Fruit fly (Drosophila melanogaster): ENCODE measurements around the gene CG14115.
A peak's percentile ranks its signal among the peaks of the same experiment; 100 is the strongest.

CG14115 gene

DNA sequence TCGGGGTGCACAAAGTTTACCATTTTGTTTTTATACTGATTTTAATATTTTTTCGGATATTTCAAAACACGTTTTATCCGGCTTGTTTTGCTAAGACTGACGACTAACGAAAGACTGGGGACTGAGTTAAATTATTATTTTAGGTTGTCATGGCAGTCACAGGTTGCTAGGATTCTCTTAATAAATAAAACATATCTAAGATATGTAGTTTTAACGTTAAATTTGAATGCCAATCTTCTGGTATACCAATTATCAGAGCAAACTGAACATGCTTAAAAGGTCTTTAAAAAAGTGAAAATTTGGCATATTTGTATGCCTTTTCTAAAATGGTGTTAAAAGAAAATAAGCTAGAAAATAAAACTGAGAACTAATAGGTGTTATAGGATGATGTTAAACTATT, 34.9 kb downstream of the CG14115 start, which contains the start of gene Zmynd10:
Gene Zmynd10 (minus strand): TSS at position 101 of the 400 bp plus-strand sequence.
- TF ChIP-seq sens (GFP tag) (no peak), CG42726 (GFP tag; IDR thresholded peaks at IDR 0.05; ENCODE audit: partially characterized antibody) (no peak), CG1024 (GFP tag; IDR thresholded peaks at IDR 0.05) (no peak), CG13894 (tag; optimal IDR thresholded peaks at IDR 0.05) (no peak), TFAM (GFP tag; optimal IDR thresholded peaks at IDR 0.05) (no peak), prd (optimal IDR thresholded peaks at IDR 0.05) (no peak), prd (GFP tag; IDR thresholded peaks at IDR 0.05) (no peak), CG6175 (GFP tag; IDR thresholded peaks at IDR 0.05) (no peak), Hmx (GFP tag; optimal IDR thresholded peaks at IDR 0.05) (no peak), CG13296 (GFP tag; optimal IDR thresholded peaks at IDR 0.05) (no peak), ewg (GFP tag; optimal IDR thresholded peaks at IDR 0.05) (no peak), Trl (optimal IDR thresholded peaks at IDR 0.05) (no peak), Trl (GFP tag; optimal IDR thresholded peaks at IDR 0.05) (no peak), Atf6 (GFP tag; IDR thresholded peaks at IDR 0.05) (no peak), ab (GFP tag; optimal IDR thresholded peaks at IDR 0.05) (no peak), fd96Cb (tag; optimal IDR thresholded peaks at IDR 0.05) (no peak), CG13775 (GFP tag; optimal IDR thresholded peaks at IDR 0.05) (no peak), lov (optimal IDR thresholded peaks at IDR 0.05) (no peak), lov (GFP tag; IDR thresholded peaks at IDR 0.05) (no peak), CG3726 (GFP tag; IDR thresholded peaks at IDR 0.05) (no peak), CG9215 (GFP tag; IDR thresholded peaks at IDR 0.05) (no peak), HLH3B (GFP tag; IDR thresholded peaks at IDR 0.05) (no peak), bsh (GFP tag; optimal IDR thresholded peaks at IDR 0.05) (no peak)

- TF ChIP-seq gem (tag; optimal IDR thresholded peaks at IDR 0.05) = peak; percentile 62
- TF ChIP-seq ro (GFP tag; IDR thresholded peaks at IDR 0.05) = no peak
- peak; percentile 79 for TF ChIP-seq ase (GFP tag; IDR thresholded peaks at IDR 0.05)
- TF ChIP-seq CG12391 (tag; optimal IDR thresholded peaks at IDR 0.05) = peak; percentile 73
- TF ChIP-seq vfl (GFP tag; optimal IDR thresholded peaks at IDR 0.05) = peak; percentile 71
- TF ChIP-seq CG4360 (GFP tag; IDR thresholded peaks at IDR 0.05) = no peak
- peak; percentile 49 for TF ChIP-seq CG12942 (GFP tag; optimal IDR thresholded peaks at IDR 0.05)
- peak; percentile 82 for TF ChIP-seq CG17912 (GFP tag; optimal IDR thresholded peaks at IDR 0.05)
- peak; percentile 55 for TF ChIP-seq tgo (GFP tag; IDR thresholded peaks at IDR 0.05)
- TF ChIP-seq trem (tag; optimal IDR thresholded peaks at IDR 0.05) = peak; percentile 63
- peak; percentile 11 for TF ChIP-seq CG16815 (GFP tag; optimal IDR thresholded peaks at IDR 0.05)
- TF ChIP-seq CG34224 (GFP tag; IDR thresholded peaks at IDR 0.05; ENCODE audit: partially characterized antibody) = peak; percentile 62
- peak; percentile 43 for TF ChIP-seq Taf1 (GFP tag; IDR thresholded peaks at IDR 0.05)
- TF ChIP-seq Hey (tag; optimal IDR thresholded peaks at IDR 0.05) = peak; percentile 37
- TF ChIP-seq Spps (tag; optimal IDR thresholded peaks at IDR 0.05) = no peak
- TF ChIP-seq mirr (GFP tag; optimal IDR thresholded peaks at IDR 0.05) = peak; percentile 86
- TF ChIP-seq cato (GFP tag; optimal IDR thresholded peaks at IDR 0.05; ENCODE audit: borderline replicate concordance) = peak; percentile 58
- peak; percentile 55 for TF ChIP-seq CG8924 (tag; optimal IDR thresholded peaks at IDR 0.05)
- TF ChIP-seq sob (GFP tag; IDR thresholded peaks at IDR 0.05) = peak; percentile 88
- TF ChIP-seq br (optimal IDR thresholded peaks at IDR 0.05) = no peak
- peak; percentile 73 for TF ChIP-seq CG14710 (tag; optimal IDR thresholded peaks at IDR 0.05)
- peak; percentile 56 for TF ChIP-seq CG15011 (GFP tag; optimal IDR thresholded peaks at IDR 0.05)
- peak; percentile 65 for TF ChIP-seq CG3995 (GFP tag; optimal IDR thresholded peaks at IDR 0.05)
- TF ChIP-seq exex (tag; optimal IDR thresholded peaks at IDR 0.05) = peak; percentile 38
- TF ChIP-seq maf-S (GFP tag; optimal IDR thresholded peaks at IDR 0.05) = peak; percentile 78
- TF ChIP-seq CG4854 (GFP tag; optimal IDR thresholded peaks at IDR 0.05) = peak; percentile 71
- TF ChIP-seq NC2α (GFP tag; optimal IDR thresholded peaks at IDR 0.05) = peak; percentile 67
- TF ChIP-seq zfh2 (GFP tag; optimal IDR thresholded peaks at IDR 0.05) = peak; percentile 78
- no peak for TF ChIP-seq z (GFP tag; IDR thresholded peaks at IDR 0.05)
- peak; percentile 57 for TF ChIP-seq seq (GFP tag; IDR thresholded peaks at IDR 0.05)
Observed at dm6 chr3L:13022854-13023560, 38.2 kb downstream of the CG14115 start, which contains the start of gene RpS12. Gene RpS12, plus strand, starts transcription at chr3L:13023352.
